Worm (Caenorhabditis elegans) whole organism, dauer: ENCODE data around the gene enri-1.

Source experiments
- unc-62 ChIP-seq: sonication (generic microtip); optimal IDR thresholded peaks from 2 replicates; lab custom pipeline; 2017; ENCODE audit warnings: missing biosample characterization, missing genetic modification reagents, missing genetic modification characterization

Gene enri-1

DNA sequence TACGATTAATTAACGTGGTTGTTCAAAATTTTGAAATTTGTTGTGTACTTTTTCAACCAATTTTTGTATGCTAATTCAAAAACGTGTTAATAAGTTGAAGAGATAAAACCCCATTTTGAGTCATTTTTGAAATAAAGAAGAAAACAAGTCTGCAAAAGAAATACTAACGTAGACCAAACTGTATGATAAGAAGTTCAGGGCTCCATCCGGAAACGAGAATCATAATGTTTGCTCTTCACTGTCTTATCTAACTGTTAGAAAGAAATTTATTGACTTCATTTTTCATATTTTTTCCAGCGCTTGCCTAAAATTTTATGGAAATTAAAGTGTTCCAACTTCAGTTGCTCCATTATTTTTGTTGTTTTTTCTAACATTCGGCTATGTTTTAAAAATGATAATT, 35.9 kb downstream of the enri-1 start:
- TF ChIP-seq unc-62 (GFP tag; lab: Kevin White, UChicago), result no peak

DNA sequence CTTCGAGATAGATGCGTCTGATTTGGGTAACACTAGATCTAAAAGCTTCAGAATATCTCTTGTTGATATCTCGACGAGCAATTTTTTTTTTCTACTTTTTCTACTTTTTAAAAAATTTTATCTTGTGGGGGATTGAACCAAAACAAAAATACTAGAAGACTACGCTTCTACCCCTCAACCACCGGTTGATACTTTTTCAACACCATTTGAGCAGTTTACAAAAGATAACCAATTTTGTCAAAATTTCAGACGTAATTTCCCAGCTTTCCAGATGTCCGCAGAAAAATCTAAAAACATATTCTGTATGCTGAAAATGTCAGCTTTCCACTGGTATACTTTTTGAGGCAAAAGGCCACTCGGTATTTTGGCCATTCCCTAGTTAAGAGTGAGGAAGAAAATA, 36.8 kb downstream of the enri-1 start:
- no peak for TF ChIP-seq unc-62 (GFP tag; lab: Kevin White, UChicago)

DNA sequence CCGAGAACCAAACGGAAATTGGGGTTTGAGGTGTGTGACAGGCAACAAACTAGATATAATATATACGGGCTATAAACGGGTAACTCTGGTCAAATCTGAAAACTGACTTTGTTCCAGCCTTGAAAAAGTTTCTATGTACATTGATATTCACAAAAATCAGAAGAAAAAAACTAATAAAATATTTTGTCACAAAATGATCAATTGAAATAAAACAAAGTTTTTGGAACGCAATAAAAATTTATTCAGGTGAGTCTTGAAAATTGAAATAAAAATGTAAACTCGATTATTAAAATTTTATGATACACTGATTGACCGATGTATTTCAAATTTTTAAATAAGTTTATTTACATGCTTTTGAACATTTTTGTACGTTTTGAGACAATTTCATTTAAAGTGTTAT, 39.1 kb downstream of the enri-1 start, which contains the start of gene B0281.6:
TSS of gene B0281.6 (minus strand) at position 101 of the 400 bp plus-strand sequence.
- no peak for TF ChIP-seq unc-62 (GFP tag; lab: Kevin White, UChicago)

DNA sequence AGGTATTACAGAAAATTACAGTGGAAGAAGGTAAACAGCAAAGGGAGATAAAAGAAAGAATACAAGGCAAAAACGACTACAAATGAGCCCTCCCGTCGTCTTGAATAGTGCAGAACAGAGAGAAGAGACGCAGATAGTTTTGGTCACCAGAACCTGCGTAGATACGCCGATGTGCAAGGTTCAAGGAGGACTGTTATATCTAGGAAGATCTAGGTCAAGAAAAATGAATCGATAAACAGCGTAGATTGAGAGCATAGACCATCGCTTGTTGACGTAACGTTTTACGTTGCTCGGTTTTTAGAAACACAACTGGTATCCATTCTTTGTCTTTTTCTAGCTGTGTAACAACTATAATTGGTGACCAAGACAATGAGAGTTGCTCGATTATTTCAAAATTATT, 40.6 kb downstream of the enri-1 start, which contains the start of gene B0281.5:
TSS of gene B0281.5 (minus strand) at position 101 of the 400 bp plus-strand sequence.
- TF ChIP-seq unc-62 (GFP tag; lab: Kevin White, UChicago), result no peak

DNA sequence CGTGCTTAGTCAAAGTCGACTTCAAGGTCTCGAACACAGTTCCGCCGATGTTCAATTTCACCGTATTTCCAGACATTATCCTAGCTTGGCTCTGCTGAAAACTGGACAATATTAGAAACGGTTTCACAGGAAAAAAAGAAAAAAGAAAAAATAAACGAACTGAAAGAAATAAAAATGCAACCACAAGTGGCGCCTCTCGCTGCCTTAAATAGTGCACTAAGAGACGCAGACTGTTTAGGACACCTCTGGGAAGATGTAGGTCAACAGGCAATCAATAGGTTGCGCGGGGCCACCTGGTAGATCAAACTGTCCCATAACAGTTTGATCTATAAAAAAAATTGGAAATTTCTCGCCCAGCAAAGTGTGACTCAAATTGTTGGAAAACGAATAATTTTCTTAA, 42.7 kb downstream of the enri-1 start, which contains the start of gene B0281.4:
TSS of gene B0281.4 (minus strand) at position 101 of the 400 bp plus-strand sequence.
- TF ChIP-seq unc-62 (GFP tag; lab: Kevin White, UChicago), result no peak

DNA sequence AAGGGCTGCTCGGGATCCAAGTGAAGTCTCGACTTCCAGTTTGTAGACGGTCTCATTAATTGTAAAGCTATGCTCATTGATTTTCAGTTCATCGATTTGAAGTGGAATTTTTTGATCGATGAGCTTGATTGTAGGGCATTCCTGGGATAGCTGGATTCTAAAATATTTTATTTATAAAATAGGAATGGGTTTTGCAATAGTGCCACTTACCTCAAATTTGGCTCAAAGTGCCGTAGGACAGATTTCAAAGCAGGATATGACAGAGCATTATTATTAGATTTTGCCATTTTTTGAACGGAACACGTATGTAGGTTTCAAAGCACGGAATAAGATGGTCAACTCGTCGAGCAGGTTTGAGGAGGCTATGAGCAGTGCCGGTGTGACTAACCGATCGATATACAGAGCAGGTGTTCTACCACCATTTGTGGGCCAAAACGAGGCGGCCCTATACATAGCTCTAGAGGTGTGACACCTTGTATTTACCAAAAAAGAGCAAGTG, 45.5 kb downstream of the enri-1 start, which contains the start of gene fbxc-25:
TSS of gene fbxc-25 (minus strand) at position 449 of the 499 bp plus-strand sequence.
- no peak for TF ChIP-seq unc-62 (GFP tag; lab: Kevin White, UChicago)

DNA sequence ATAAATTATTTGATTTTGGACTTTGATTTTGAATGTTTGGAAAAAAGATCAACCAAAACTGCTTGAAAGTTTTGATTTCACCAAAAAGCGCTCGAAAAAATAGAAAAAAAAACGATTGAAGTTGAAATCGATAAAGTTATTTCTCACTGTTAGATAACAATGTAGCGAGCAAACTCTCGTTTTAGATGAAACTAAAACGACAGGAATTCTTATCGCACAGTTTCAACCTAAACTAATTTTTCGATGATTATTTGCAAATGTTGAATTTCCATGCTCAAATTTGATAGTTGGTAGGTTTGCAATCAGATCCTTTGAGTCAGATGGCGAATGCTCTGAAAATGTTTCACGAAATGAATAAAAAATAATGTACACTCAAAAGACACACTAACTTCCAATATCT, 48.9 kb downstream of the enri-1 start:
- no peak for TF ChIP-seq unc-62 (GFP tag; lab: Kevin White, UChicago)

DNA sequence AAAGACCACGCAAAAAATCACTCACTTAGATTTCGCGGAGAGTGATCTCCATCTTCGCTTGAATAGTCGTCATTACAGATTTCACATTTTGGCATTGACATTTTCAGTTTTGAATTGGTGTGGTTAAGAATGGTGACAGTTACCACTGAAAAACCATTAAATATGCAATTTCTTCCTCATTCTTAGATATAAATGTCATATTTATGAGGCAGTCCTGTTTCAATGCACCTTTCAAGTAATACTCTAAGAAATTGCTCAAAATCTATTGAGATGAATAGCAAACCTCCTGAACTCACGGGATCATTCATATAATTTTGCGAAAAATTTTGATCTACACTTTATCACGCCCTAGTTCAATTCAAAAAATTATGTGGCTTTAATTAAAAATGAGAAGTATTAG, 49.4 kb downstream of the enri-1 start, which contains the start of gene K09F6.7:
TSS of gene K09F6.7 (minus strand) at position 101 of the 400 bp plus-strand sequence.
- no peak for TF ChIP-seq unc-62 (GFP tag; lab: Kevin White, UChicago)

DNA sequence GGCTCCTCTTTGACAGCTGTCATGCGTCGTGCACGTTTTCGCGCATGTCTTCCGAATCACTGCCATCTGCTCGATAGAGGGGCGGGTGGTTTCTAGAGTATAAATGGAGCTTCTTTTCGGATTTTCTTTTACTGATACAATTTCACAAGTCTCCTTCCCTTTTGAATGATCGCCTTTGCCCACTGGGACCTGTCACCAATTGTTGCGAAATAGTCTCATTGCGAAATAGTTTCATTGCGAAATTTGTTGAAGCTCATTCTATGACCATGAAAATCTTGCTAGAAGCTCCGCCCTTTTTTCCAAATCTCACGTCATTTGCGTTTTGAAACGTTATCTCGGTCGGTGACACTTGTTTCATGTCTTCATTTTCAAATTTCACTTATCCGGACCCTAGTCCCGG, 52.0 kb downstream of the enri-1 start:
- TF ChIP-seq unc-62 (GFP tag; lab: Kevin White, UChicago), result no peak

DNA sequence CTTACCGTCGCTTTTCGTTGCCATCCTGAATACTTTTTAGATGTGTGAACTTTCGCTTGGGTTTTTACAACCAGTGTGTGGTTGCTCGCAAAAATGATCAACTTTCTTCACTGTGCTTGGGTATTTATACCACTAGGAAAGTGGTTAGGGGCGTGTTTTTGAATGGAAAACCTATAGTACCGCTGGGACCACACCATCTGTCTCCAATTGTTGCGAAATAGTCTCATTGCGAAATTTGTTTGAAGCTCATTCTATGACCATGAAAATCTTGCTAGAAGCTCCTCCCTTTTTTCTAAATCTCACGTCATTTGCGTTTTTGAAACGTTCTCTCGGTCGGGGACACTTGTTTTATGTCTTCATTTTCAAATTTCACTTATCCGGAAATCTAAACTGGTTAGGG, 52.6 kb downstream of the enri-1 start, which contains the start of the genes K09F6.10 and K09F6.13:
TSS of gene K09F6.10 (minus strand) at position 86 of the 400 bp plus-strand sequence.
TSS of gene K09F6.13 (plus strand) at position 317 of the 400 bp plus-strand sequence.
- no peak for TF ChIP-seq unc-62 (GFP tag; lab: Kevin White, UChicago)
